Worm (Caenorhabditis elegans) whole organism, L1 larva: ENCODE measurements around the gene rbm-22.

Source experiments
- C16A3.4 ChIP-seq: fragments of 150-350 bp; optimal IDR thresholded peaks from 2 replicates; lab custom pipeline; 2014; ENCODE audit warnings: missing biosample characterization, missing genetic modification characterization
- C34B4.2 ChIP-seq: sonication (generic microtip); optimal IDR thresholded peaks from 2 replicates; lab custom pipeline; 2017; ENCODE audit warnings: mild to moderate bottlenecking, missing genetic modification characterization, missing compliant biosample characterization
- F16B12.6 ChIP-seq: fragments of 150-350 bp; optimal IDR thresholded peaks from 2 replicates; lab custom pipeline; 2014; ENCODE audit warnings: missing biosample characterization, missing genetic modification characterization
- ceh-8 ChIP-seq: fragments of 200-800 bp; sonication (Bioruptor generic); optimal IDR thresholded peaks from 2 replicates; lab custom pipeline; 2018; ENCODE audit warnings: mild to moderate bottlenecking, missing genetic modification characterization, moderate library complexity, missing compliant biosample characterization
- ceh-90 ChIP-seq: sonication (generic microtip); optimal IDR thresholded peaks from 2 replicates; lab custom pipeline; 2016; ENCODE audit warnings: missing genetic modification characterization, missing compliant biosample characterization
- dpl-1 ChIP-seq, 3 experiments: fragments of 150-350 bp in 2 of 3; sonication (generic microtip) in 1 of 3; optimal IDR thresholded peaks; 2 replicates each; lab custom pipeline; 2014 to 2017; ENCODE audit warnings: missing biosample characterization in 3 of 3, missing genetic modification characterization in 3 of 3, missing genetic modification reagents in 3 of 3
- efl-3 ChIP-seq: fragments of 200-800 bp; sonication (Bioruptor generic); optimal IDR thresholded peaks from 2 replicates; lab custom pipeline; 2018; ENCODE audit warnings: mild to moderate bottlenecking, missing genetic modification characterization, missing compliant biosample characterization
- egl-13 ChIP-seq: sonication (generic microtip); optimal IDR thresholded peaks from 2 replicates; lab custom pipeline; 2016; ENCODE audit warnings: missing genotype, missing genetic modification reagents, missing genetic modification characterization, missing compliant biosample characterization
- egl-27 ChIP-seq, 2 experiments: fragments of 150-350 bp in 1 of 2; sonication (generic microtip); optimal IDR thresholded peaks; 3 replicates each; lab custom pipeline; 2017 to 2018; ENCODE audit warnings: missing biosample characterization in 2 of 2, missing genetic modification characterization in 2 of 2, missing genetic modification reagents in 2 of 2
- ets-5 ChIP-seq: fragments of 200-800 bp; sonication (Bioruptor generic); IDR thresholded peaks from 2 replicates; pipeline ENCODE4 v1.3.6; 2022; ENCODE audit warnings: missing genetic modification characterization, missing compliant biosample characterization
- fkh-8 ChIP-seq: sonication (generic microtip); optimal IDR thresholded peaks from 2 replicates; lab custom pipeline; 2016; ENCODE audit warnings: mild to moderate bottlenecking, missing genetic modification characterization, missing compliant biosample characterization
- fos-1 ChIP-seq: fragments of 150-350 bp; optimal IDR thresholded peaks from 2 replicates; lab custom pipeline; 2014; ENCODE audit warnings: missing biosample characterization, missing genetic modification characterization
- lin-15B ChIP-seq: fragments of 150-350 bp; sonication (generic microtip); optimal IDR thresholded peaks from 3 replicates; lab custom pipeline; 2014; ENCODE audit warnings: missing biosample characterization, missing genetic modification characterization
- lin-35 ChIP-seq, 2 experiments: fragments of 150-350 bp; optimal IDR thresholded peaks; 2 replicates each; lab custom pipeline; 2014; ENCODE audit warnings: missing biosample characterization in 2 of 2, missing genetic modification characterization in 2 of 2, missing genetic modification reagents in 2 of 2
- lin-39 ChIP-seq: fragments of 150-350 bp; optimal IDR thresholded peaks from 2 replicates; lab custom pipeline; 2014; ENCODE audit warnings: missing biosample characterization, missing genetic modification reagents, missing genetic modification characterization
- lir-3 ChIP-seq: sonication (generic microtip); optimal IDR thresholded peaks from 2 replicates; lab custom pipeline; 2016; ENCODE audit warnings: mild to moderate bottlenecking, missing genetic modification characterization, moderate library complexity, missing compliant biosample characterization; ENCODE audit not compliant: poor library complexity
- nhr-12 ChIP-seq: sonication (generic microtip); optimal IDR thresholded peaks from 2 replicates; lab custom pipeline; 2017; ENCODE audit warnings: missing biosample characterization, missing genetic modification characterization
- nhr-19 ChIP-seq: fragments of 200-800 bp; sonication (Bioruptor generic); conservative IDR thresholded peaks from 2 replicates; pipeline ENCODE4 v1.3.6; 2022; ENCODE audit warnings: missing genetic modification characterization, missing compliant biosample characterization
- nhr-20 ChIP-seq: sonication (generic microtip); optimal IDR thresholded peaks from 2 replicates; lab custom pipeline; 2016; ENCODE audit warnings: mild to moderate bottlenecking, missing genetic modification characterization, missing compliant biosample characterization
- nhr-237 ChIP-seq: fragments of 150-350 bp; optimal IDR thresholded peaks from 2 replicates; lab custom pipeline; 2014; ENCODE audit warnings: missing biosample characterization, missing genetic modification characterization
- nhr-47 ChIP-seq: sonication (generic microtip); optimal IDR thresholded peaks from 2 replicates; lab custom pipeline; 2016; ENCODE audit warnings: mild to moderate bottlenecking, missing genetic modification characterization, moderate library complexity, missing compliant biosample characterization
- nhr-71 ChIP-seq: sonication (generic microtip); optimal IDR thresholded peaks from 2 replicates; lab custom pipeline; 2016; ENCODE audit warnings: mild to moderate bottlenecking, missing genetic modification characterization, moderate library complexity, missing compliant biosample characterization
- nhr-77 ChIP-seq: fragments of 150-350 bp; optimal IDR thresholded peaks from 2 replicates; lab custom pipeline; 2014; ENCODE audit warnings: missing biosample characterization, missing genetic modification characterization
- rnt-1 ChIP-seq: sonication (generic microtip); optimal IDR thresholded peaks from 2 replicates; lab custom pipeline; 2016; ENCODE audit warnings: mild to moderate bottlenecking, missing genetic modification characterization, moderate library complexity, missing compliant biosample characterization
- skn-1 ChIP-seq: fragments of 150-350 bp; optimal IDR thresholded peaks from 2 replicates; lab custom pipeline; 2014; ENCODE audit warnings: missing biosample characterization, missing genetic modification characterization
- sup-37 ChIP-seq: fragments of 200-800 bp; sonication (Bioruptor generic); optimal IDR thresholded peaks from 2 replicates; lab custom pipeline; 2018; ENCODE audit warnings: mild to moderate bottlenecking, missing genetic modification characterization, missing compliant biosample characterization
- swsn-7 ChIP-seq: sonication (generic microtip); optimal IDR thresholded peaks from 2 replicates; lab custom pipeline; 2016; ENCODE audit warnings: missing genetic modification characterization, missing compliant biosample characterization
- tbx-2 ChIP-seq: sonication (generic microtip); optimal IDR thresholded peaks from 2 replicates; lab custom pipeline; 2016; ENCODE audit warnings: missing genetic modification characterization, missing compliant biosample characterization
- unc-130 ChIP-seq: fragments of 150-350 bp; optimal IDR thresholded peaks from 2 replicates; lab custom pipeline; 2017; ENCODE audit warnings: missing biosample characterization, missing genetic modification characterization, inconsistent platforms
- ztf-11 ChIP-seq, 2 experiments: sonication (generic microtip); optimal IDR thresholded peaks; 2 replicates each; lab custom pipeline; 2016 to 2017; ENCODE audit warnings: missing genetic modification characterization in 2 of 2, missing biosample characterization in 1 of 2, missing compliant biosample characterization in 1 of 2

The rbm-22 gene

DNA sequence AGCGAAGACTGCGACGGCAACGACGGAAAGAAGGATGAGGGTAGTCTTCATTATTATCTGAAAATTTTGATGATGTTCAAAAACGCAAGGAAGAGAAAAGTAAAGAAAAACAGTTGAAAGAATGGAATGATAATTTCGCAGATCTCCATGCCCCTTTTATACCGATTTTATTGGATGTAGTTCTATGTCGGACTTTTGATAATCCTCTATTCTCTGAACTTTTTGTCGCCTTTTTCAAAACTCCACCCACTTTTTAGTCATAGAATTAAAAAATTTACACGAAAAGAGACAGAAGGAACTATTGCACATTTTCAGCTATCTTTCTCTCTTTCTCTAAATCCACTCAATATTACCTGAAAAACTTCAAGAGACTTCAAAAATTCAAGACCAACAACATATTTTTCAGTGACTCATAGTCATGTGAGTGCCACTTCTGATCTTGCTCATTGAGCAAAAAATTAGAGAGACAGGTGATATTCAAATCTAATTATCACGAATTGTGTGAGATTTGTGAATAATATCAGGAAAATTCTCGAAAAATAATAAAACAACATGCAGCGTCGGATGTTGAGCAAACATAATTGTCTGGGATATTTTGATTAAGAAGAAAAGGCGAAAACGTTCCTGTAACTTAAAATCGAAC, 28.7 kb downstream of the rbm-22 start, which contains the start of gene F13E9.15 (continued):
- no peak for TF ChIP-seq nhr-237 (tag; lab: Kevin White, UChicago)
- peak; percentile 10 for TF ChIP-seq fos-1
- TF ChIP-seq ets-5 (GFP tag; lab: Robert Waterston, UW), result no peak
- TF ChIP-seq nhr-20, result peak; percentile 2
- TF ChIP-seq F16B12.6 (tag; lab: Kevin White, UChicago), result no peak
- peak; percentile 70 for TF ChIP-seq ceh-8 (GFP tag; lab: Kevin White, UChicago)
- peak; percentile 89 for TF ChIP-seq fkh-8 (tag; lab: Kevin White, UChicago)
- no peak for TF ChIP-seq egl-27 (tag; optimal IDR thresholded peaks at IDR 0.05; lab: Kevin White, UChicago)
- no peak for TF ChIP-seq rnt-1 (tag; lab: Kevin White, UChicago)
- peak; percentile 63 for TF ChIP-seq nhr-47
- no peak for TF ChIP-seq lin-15B (tag; lab: Kevin White, UChicago)
- TF ChIP-seq, all 84 proteins: peak for 9

DNA sequence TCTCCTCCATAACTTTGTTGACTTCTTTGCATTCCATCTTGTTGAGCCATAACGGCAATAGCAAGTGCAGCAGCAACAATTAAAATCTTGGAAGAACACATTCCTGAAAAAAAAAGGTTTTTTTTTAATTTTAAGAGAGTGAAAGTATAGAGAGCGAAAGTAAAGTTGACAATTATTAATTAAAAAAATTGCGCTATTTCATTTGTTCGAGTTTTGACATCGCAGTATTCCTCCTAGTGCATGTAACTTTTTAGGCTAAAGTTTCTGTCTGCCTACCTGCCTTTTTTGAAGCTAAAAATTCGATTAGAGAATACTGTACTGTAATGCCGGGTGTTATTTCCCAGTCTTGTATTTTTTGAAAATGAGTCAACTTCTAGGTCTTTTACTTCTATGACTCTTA, 30.8 kb downstream of the rbm-22 start, which contains the start of gene srlf-12:
Gene srlf-12 (minus strand): TSS at position 101 of the 400 bp plus-strand sequence.
- no peak for TF ChIP-seq C16A3.4 (tag; lab: Kevin White, UChicago)
- no peak for TF ChIP-seq unc-130
- TF ChIP-seq C34B4.2 (tag; lab: Kevin White, UChicago), result no peak
- no peak for TF ChIP-seq efl-3 (GFP tag; lab: Kevin White, UChicago)
- no peak for TF ChIP-seq nhr-71 (tag; lab: Kevin White, UChicago)

- TF ChIP-seq nhr-12 (tag; lab: Kevin White, UChicago) (no peak), egl-27 (tag; optimal IDR thresholded peaks at IDR 0.05; lab: Kevin White, UChicago) (no peak), skn-1 (tag; lab: Kevin White, UChicago) (no peak)
Observed at ce11 chrIV:10894255-10894654, 33.1 kb downstream of the rbm-22 start, which contains the start of gene srlf-14. srlf-14 (minus strand) TSS chrIV:10894355.

ce11 chrIV:10896512-10896911, 35.3 kb downstream of the rbm-22 start, which contains the start of gene srlf-13:
srlf-13 (minus strand) TSS chrIV:10896612.
- TF ChIP-seq dpl-1 (GFP tag; optimal IDR thresholded peaks at IDR 0.05; lab: Kevin White, UChicago), result no peak
- no peak for TF ChIP-seq egl-27 (tag; optimal IDR thresholded peaks at IDR 0.05; lab: Kevin White, UChicago)
- TF ChIP-seq ceh-90 (tag; lab: Kevin White, UChicago), result no peak

- TF ChIP-seq swsn-7 (tag; lab: Kevin White, UChicago) (no peak), ztf-11 (tag; optimal IDR thresholded peaks at IDR 0.05; lab: Kevin White, UChicago) (no peak), lin-39 (no peak), nhr-77 (tag; lab: Kevin White, UChicago) (no peak), ets-5 (GFP tag; lab: Robert Waterston, UW) (no peak)
Observed at ce11 chrIV:10898160-10898559, 37.0 kb downstream of the rbm-22 start.

DNA sequence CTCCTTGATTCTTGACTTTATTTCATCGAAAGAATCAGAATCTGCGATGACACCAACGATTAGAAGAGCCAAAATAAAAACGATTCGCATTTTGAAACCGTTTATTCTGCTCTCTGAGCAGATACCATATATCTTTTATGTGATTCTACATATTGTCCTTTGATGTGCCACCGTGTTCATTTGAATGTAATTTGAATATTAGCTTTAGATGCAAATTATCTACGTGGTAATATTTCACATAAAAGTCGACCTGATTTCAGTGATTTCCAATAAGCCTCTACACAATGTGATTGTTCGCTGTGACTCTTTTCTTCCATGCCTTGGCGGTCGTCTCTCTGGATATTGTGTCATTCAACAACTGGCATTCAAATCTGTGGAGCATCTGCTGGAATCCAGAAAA, 37.9 kb downstream of the rbm-22 start, which contains the start of the genes F13E9.9 and F13E9.19:
Gene F13E9.9 (minus strand): TSS at position 101 of the 400 bp plus-strand sequence.
Gene F13E9.19 (plus strand): TSS at position 316 of the 400 bp plus-strand sequence.
- TF ChIP-seq fkh-8 (tag; lab: Kevin White, UChicago), result no peak
- no peak for TF ChIP-seq nhr-19 (GFP tag; lab: Robert Waterston, UW)
- no peak for TF ChIP-seq sup-37 (GFP tag; lab: Kevin White, UChicago)
- no peak for TF ChIP-seq ceh-90 (tag; lab: Kevin White, UChicago)
- TF ChIP-seq lir-3 (tag; lab: Kevin White, UChicago), result no peak
- no peak for TF ChIP-seq nhr-47
- no peak for TF ChIP-seq lin-35 (GFP tag; optimal IDR thresholded peaks at IDR 0.05; lab: Kevin White, UChicago)
- TF ChIP-seq tbx-2 (tag; lab: Kevin White, UChicago), result no peak
- no peak for TF ChIP-seq egl-13 (tag; lab: Kevin White, UChicago)
